Worm (Caenorhabditis elegans): ENCODE results near the gene F41C3.8.

Gene F41C3.8

ce11 chrII:4767612-4768011 lies 51.8 kb downstream of the F41C3.8 start:
- TF ChIP-seq ceh-24 (tag; optimal IDR thresholded peaks at IDR 0.05): no peak
- TF ChIP-seq dmd-4 (tag; optimal IDR thresholded peaks at IDR 0.05; ENCODE audit: borderline replicate concordance): no peak
- no peak for TF ChIP-seq C38D4.7 (GFP tag; optimal IDR thresholded peaks at IDR 0.05)
- no peak for TF ChIP-seq ahr-1 (tag; optimal IDR thresholded peaks at IDR 0.05)
- no peak for TF ChIP-seq ceh-45 (GFP tag; IDR thresholded peaks at IDR 0.05)
- TF ChIP-seq ets-4 (tag; optimal IDR thresholded peaks at IDR 0.05): no peak
- TF ChIP-seq pha-2 (tag; optimal IDR thresholded peaks at IDR 0.05): no peak
- TF ChIP-seq rnt-1 (tag; optimal IDR thresholded peaks at IDR 0.05): no peak
- no peak for TF ChIP-seq K09A11.1 (tag; optimal IDR thresholded peaks at IDR 0.05; ENCODE audit: insufficient read depth)
- no peak for TF ChIP-seq K02D7.2 (tag; optimal IDR thresholded peaks at IDR 0.05)
- no peak for TF ChIP-seq ceh-2 (tag; optimal IDR thresholded peaks at IDR 0.05)
- no peak for TF ChIP-seq sox-4 (tag; optimal IDR thresholded peaks at IDR 0.05)
- no peak for TF ChIP-seq nhr-232 (tag; optimal IDR thresholded peaks at IDR 0.05)
- no peak for TF ChIP-seq pag-3 (tag; optimal IDR thresholded peaks at IDR 0.05; ENCODE audit: borderline replicate concordance)

Data from whole organism, late embryonic.